Worm (Caenorhabditis elegans): Measurements from ENCODE around the gene hst-3.2.

- TF ChIP-seq W03F9.2 (tag; optimal IDR thresholded peaks at IDR 0.05) (no peak), him-1 (tag; optimal IDR thresholded peaks at IDR 0.05) (no peak)
Observed at ce11 chrX:2873272-2873671, 50.5 kb downstream of the hst-3.2 start.
